Worm (Caenorhabditis elegans): ENCODE results near the gene suex-2.

suex-2 gene

DNA sequence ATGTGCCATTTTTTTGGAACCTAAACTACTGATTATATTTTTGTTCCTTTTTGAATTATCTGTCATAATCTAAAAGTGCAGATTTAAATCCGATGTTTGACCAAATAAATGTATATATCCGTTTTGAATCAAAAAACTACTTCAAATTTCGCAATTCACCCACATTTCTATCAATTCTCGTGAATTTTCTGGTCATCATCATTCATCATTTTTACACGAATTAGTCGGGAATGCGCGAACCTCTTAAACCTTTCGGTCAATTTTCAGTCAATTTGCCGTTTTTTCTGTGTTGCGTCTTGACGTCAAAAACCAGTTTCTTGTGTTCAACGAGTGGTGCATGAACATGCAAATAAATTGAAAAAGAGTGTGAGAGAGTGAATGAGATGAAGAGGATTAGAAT is 14.0 kb upstream of the suex-2 start:
- no peak for TF ChIP-seq unc-62 (GFP tag; optimal IDR thresholded peaks at IDR 0.05)

DNA sequence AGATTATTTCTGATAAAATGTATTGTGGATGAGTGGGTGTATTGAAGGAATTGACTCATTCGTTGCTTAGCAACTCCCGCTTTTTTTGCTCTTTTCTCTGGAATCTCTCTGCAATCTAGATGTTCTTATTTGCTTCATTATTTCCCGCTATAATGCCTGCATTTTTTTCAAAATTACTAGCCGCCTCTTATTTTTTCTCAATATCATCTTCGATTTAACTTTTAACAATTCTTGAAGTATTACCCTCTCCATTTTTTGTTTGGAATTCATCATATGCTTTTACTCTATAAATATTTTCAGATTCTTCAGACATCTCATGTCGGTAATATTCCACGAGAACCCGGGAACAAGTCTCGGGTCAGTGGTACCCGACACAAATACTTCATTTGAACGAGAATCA is 11.9 kb upstream of the suex-2 start, which contains the start of gene tpra-1:
Gene tpra-1 (plus strand): TSS at position 301 of the 400 bp plus-strand sequence.
- no peak for TF ChIP-seq unc-62 (GFP tag; optimal IDR thresholded peaks at IDR 0.05)

DNA sequence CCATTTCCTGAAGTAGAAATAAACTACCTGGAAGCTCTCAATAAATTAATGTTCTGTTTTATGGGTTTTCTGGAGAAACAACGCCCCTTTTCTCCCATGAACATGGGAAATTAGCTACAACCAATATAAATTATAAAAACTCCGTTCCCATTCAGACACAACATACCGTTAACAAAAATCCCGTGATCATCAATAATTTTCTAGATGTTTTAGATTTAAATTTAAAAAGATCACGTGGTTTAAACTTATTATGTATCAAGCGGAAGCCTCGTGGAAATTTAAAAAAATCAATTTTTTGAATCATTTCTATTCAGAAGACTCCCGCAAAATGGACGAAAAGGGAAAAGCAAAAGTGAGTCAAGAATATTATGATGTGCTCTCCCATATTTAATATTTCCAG is 2.2 kb upstream of the suex-2 start, which contains the start of gene C53B4.2:
Gene C53B4.2 (plus strand): TSS at position 301 of the 400 bp plus-strand sequence.
- TF ChIP-seq unc-62 (GFP tag; optimal IDR thresholded peaks at IDR 0.05) = no peak

DNA sequence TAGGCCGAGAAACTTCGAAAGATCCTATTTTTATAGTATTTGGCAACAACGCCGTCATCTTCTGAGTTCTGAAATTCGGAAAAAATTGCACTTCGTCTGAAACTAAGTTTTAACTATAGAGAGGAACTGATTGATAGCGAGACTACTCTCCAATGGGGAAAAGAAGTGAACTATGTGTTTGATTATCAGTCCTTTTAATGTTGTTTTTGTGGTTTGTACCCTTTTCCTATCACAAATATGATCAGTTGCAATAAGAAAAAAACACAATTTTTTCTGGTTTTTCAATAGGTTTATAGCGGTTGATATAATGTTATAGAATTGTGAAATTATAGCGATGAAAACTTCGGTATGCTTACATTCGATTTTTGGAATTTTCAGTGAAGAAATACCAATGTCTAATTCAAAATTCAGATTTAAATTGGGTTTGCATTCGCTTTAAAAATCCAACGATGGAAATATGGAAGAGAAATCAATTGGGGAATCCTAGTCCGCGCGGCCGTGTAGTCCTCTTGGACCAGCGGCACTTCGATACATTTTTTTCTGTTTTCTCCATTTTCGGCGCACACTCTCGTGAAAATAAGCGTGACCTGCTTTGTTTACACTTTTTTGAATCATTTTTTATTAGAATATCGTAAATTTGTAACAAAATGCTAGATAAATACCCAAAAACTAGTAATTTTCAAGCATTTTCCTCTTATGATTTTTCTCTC is 5.3 kb downstream of the suex-2 start, which contains the start of gene C53B4.3:
Gene C53B4.3 (minus strand): TSS at position 464 of the 710 bp plus-strand sequence.
- no peak for TF ChIP-seq unc-62 (GFP tag; optimal IDR thresholded peaks at IDR 0.05)

DNA sequence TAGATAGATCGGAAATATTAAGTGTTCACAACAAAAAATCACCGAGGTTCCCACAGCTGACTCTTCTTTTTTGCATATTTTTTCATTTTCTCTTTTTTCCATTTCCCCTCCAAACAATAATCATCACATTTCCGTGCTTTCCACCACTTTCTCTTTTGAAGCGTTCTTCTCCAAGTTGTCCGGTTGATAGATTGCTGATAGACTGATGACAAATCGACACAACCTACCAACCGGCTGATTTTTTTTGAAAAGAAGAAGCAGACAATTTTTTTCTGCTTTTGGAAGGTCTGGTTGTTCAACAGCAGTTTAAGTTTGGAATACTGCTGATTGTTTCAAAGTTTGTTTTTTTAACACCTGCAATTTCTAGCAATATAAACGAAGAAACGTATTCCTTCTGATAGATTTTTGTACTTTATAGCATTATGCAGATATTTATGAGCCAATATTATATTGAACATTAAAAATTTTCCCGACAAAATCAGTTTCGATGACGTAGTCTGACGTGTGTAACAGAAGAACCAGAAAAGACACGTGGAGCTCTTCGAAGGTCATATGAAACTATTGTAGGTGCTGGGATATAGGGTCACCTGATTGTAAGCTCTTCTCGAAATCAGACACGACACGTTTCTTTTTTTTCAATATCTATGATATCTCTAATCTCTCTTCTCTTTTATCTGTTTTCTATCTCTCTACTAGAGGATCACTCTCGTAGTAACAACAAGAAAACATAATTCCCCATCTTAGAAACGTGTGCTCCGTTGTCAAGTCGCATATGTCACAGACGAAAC is 6.6 kb downstream of the suex-2 start:
- no peak for TF ChIP-seq unc-62 (GFP tag; optimal IDR thresholded peaks at IDR 0.05)

DNA sequence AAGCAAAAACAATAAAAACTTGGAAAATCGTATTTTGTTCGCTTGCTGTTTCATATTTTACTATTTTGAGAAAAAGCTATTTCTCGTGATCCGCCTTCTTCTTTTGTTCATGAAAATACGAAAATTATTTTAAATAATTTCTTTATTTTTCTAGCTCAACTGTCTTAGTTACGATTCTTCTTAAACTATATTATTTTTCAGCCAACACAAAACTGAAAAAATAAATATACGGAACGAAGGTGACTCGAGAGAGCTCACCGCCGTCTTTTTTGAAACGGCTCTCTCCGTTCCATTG is 7.2 kb downstream of the suex-2 start, which contains the start of gene pdzd-8:
Gene pdzd-8 (plus strand): TSS at position 196 of the 295 bp plus-strand sequence.
- TF ChIP-seq unc-62 (GFP tag; optimal IDR thresholded peaks at IDR 0.05) = no peak

DNA sequence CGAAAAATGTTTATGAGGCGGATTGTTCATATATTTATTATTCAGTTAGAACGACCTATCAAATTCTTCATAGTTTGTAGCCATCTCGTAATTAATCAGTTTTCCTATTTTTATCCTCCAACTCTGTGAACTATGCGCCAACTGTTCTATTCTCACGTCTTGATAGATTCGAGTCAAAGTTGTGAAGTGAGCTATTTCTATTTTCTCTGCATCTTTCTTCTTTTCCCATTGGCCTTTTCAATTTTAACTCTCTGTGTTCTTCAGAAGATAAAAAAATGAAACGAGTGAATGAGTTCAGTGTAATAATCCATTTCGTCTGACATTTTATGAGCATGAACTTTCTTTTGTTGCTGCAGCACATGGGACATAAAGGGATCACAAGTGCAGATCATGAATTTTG is 10.0 kb downstream of the suex-2 start:
- no peak for TF ChIP-seq unc-62 (GFP tag; optimal IDR thresholded peaks at IDR 0.05)

DNA sequence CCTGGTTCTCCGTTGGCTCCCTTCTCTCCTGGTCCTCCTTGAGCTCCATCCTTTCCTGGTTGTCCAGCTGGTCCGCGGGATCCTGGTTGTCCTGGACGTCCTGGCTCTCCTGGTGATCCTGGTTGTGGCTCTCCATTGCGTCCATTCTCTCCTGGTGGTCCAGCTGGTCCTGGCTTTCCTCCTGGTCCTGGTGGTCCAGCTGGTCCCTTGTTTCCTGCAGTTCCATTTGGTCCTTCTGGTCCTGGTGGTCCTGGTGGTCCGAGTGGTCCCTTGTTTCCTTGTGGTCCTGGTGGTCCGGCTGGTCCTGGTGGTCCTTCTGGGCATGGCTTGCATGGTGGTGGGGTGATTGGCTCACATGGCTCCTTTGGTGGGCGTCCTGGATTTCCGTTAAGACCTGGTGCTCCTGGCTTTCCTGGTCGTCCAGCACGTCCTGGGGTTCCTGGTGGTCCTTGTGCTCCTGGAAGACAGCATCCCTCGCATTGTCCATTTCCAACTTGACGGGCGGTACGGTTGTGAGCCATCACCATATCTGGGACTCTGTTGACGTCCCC is 11.0 kb downstream of the suex-2 start:
- TF ChIP-seq unc-62 (GFP tag; optimal IDR thresholded peaks at IDR 0.05) = no peak

DNA sequence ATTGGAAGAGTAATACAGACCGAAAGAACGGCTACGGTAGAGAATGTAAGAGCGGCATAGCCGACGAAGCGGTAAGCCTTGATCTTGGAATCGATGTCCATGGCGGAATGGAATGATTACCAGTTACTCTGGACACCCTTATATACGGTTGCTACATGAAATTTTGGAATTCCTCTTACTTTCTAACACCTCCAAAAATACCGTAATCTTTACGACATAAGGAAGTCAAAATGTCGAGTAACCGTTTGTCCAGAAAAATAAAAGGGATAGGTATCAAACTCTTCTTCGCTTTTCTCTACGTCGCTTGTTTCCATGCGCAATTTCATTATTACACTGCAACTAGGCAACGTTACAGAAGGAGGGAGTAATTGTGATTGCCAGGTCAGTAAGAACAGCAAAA is 11.6 kb downstream of the suex-2 start, which contains the start of gene col-119:
Gene col-119 (minus strand): TSS at position 101 of the 400 bp plus-strand sequence.
- TF ChIP-seq unc-62 (GFP tag; optimal IDR thresholded peaks at IDR 0.05) = no peak

DNA sequence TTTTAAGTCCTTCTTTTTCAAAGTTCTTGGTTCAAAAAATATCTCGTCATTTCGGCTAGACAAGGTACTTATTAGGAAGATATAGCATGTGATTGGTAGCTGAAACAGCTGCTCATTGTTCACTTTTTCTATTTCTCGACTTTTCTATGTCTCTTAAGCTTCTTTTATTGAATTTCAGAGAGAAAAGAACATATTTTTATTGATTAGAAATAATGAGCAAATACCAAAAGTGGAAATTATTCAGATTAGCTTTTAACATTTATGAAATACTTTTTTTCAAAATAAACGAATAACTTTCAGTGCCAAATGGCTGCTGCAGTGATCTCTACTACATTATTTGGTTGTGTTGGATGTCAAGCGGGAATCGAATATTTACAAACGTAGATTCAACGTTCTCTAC is 16.5 kb downstream of the suex-2 start, which contains the start of gene nstp-1:
Gene nstp-1 (plus strand): TSS at position 301 of the 400 bp plus-strand sequence.
- no peak for TF ChIP-seq unc-62 (GFP tag; optimal IDR thresholded peaks at IDR 0.05)

DNA sequence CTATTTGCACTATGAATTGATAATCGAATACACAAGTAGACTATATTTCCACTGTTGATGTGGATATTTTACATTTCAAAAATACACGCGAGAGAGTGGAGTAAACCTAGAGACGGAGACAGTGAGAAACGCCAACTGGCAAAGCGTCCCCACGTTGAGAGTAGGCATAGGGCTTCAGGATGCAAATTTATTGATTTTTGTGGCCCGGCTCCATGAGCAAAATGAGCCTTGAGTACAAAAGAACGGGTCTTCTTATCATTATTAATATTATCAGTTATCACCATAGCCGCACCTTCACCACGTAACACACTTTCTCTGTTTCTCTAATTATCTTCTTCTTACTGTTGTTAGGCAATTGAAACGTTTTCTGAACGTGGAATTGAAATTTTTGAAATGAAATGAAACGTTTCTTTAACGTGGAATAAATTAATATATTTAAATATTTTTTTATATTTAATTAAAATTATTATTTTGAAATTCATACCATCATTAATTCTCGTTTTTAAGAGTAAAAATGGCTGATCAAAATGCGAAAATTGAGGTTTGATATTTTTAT is 18.7 kb downstream of the suex-2 start, which contains the start of gene bre-1:
Gene bre-1 (plus strand): TSS at position 506 of the 556 bp plus-strand sequence.
- TF ChIP-seq unc-62 (GFP tag; optimal IDR thresholded peaks at IDR 0.05) = no peak

DNA sequence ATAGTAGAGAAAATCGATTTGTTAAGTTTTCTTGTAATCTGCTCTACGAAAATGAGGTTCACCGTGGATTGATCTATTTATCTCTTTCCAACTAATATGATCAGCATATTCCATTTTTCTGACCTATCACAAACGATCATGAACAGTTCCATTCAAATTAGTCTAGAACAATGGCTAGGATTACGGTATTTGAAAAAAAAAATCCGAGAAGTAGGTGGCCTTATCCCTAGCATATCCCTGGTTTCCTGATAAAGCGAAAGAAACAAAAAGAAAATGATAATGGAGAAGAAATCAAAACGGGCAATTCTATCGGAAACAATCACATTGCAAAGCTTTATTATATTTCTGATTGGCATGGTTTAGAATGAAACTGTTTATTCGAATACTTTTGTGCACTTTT is 24.7 kb downstream of the suex-2 start, which contains the start of gene mltn-12:
Gene mltn-12 (plus strand): TSS at position 301 of the 400 bp plus-strand sequence.
- no peak for TF ChIP-seq unc-62 (GFP tag; optimal IDR thresholded peaks at IDR 0.05)

DNA sequence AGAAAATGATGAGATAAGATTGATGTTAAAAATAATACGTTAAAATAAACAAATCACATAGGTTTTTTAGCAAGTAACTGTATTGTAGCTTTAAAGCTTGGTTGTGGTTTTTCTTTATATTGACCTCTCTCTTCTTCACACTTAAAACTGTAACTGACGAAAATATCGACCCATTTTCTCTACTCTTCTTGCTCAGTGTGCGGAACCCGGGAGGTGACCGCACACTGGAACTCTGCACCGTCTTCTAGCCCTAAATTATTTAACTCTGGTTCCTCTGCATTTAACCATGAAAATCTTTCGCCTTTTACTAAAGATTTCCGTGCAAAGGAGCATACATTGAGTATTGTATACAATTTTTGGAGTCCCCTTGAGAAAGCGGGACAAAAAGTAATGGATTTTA is 26.4 kb downstream of the suex-2 start:
- no peak for TF ChIP-seq unc-62 (GFP tag; optimal IDR thresholded peaks at IDR 0.05)

DNA sequence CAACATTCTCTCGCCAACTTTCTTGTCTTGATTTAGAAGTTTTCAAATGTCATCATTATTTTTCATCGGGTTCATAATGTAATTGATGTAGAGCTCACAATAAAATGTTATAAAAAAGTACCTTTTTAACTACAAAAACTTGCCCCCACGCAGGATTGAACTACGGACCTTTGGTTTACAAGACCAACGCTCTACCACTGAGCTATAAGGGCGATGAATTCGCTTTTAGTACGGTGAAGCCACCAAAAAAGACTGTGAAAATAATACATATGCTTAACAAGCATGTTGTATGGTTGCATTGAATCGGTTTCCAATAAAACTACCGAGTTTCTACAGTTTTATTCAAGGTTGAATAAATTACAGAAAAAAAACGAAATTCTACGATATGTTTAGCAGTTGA is 32.6 kb downstream of the suex-2 start:
- TF ChIP-seq unc-62 (GFP tag; optimal IDR thresholded peaks at IDR 0.05) = no peak

DNA sequence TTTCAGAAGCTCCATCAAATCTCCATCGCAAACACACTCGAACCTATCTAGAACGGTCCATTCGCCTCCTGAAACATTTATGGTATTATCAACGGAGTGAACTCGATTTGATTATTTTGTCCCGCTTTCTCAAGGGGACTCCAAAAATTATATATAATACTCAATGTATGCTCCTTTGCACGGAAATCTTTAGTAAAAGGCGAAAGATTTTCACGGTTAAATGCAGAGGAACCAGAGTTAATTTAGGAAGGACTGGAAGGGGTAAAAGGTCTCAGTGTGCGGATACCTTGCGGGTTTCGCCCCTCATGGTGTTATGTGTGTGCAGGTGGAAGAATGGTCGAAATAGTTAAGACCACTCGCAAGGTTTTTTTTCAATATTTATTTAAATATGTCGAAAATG is 33.1 kb downstream of the suex-2 start:
- no peak for TF ChIP-seq unc-62 (GFP tag; optimal IDR thresholded peaks at IDR 0.05)

DNA sequence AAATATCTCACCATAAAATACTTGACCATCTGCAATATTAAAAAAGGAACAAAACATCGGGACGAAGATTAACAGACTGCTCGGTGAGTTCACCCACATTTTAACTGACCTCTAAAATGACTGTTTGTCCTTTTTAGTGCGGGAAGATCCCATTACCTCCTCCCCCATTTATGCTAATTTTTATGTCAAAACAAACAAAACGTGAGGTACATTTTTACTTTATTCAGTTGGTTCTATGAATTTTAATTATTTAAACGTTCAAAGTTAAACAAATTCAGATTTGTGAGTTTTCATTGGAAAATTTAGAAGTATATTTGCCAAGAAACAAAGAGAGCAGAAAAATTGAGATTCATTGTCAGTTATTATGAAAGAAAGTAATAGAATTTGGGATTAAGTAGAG is 34.5 kb downstream of the suex-2 start, which contains the start of gene C53D6.8:
Gene C53D6.8 (minus strand): TSS at position 101 of the 400 bp plus-strand sequence.
- no peak for TF ChIP-seq unc-62 (GFP tag; optimal IDR thresholded peaks at IDR 0.05)
